Worm (Caenorhabditis elegans) whole organism, early embryonic: ENCODE measurements around the gene Y44A6D.5.

Experiments used
- ama-1 ChIP-seq: fragments of 150-350 bp; optimal IDR thresholded peaks from 2 replicates; lab custom pipeline; 2014
- ceh-36 ChIP-seq: sonication (generic microtip); optimal IDR thresholded peaks from 2 replicates; lab custom pipeline; 2016; ENCODE audit warnings: missing genetic modification characterization, inconsistent platforms, missing compliant biosample characterization
- flt-1 ChIP-seq: fragments of 200-800 bp; sonication (Bioruptor generic); IDR thresholded peaks from 2 replicates; pipeline ENCODE4 v1.3.6; 2022; ENCODE audit warnings: missing genetic modification characterization, missing compliant biosample characterization
- hnd-1 ChIP-seq: sonication (generic microtip); optimal IDR thresholded peaks from 2 replicates; lab custom pipeline; 2016; ENCODE audit warnings: missing genetic modification characterization, missing compliant biosample characterization
- pes-1 ChIP-seq: fragments of 200-800 bp; sonication (Bioruptor generic); IDR thresholded peaks from 2 replicates; pipeline ENCODE4 v1.3.6; 2022; ENCODE audit warnings: missing genetic modification reagents, missing genetic modification characterization, missing compliant biosample characterization
- tbx-37 ChIP-seq: fragments of 200-800 bp; sonication (Bioruptor generic); conservative IDR thresholded peaks from 2 replicates; pipeline ENCODE4 v1.3.6; 2022; ENCODE audit warnings: missing genetic modification reagents, missing genetic modification characterization, missing compliant biosample characterization

ce11 chrV:20792371-20792890 is 10.4 kb downstream of the Y44A6D.5 start, which contains the start of gene Y44A6D.3:
- TF ChIP-seq ama-1 (lab: Kevin White, UChicago): no peak
- TF ChIP-seq flt-1 (GFP tag; lab: Robert Waterston, UW): no peak
- TF ChIP-seq pes-1 (GFP tag; lab: Robert Waterston, UW): no peak
- no peak for TF ChIP-seq ceh-36 (tag; lab: Kevin White, UChicago)
- TF ChIP-seq tbx-37: no peak
- no peak for TF ChIP-seq hnd-1
